Worm (Caenorhabditis elegans) whole organism, young adult: ENCODE data around the gene F09E10.7.

Experiments used
- F33H1.4 ChIP-seq: fragments of 200-800 bp; sonication (Bioruptor generic); IDR thresholded peaks from 2 replicates; pipeline ENCODE4 v1.3.6; 2022; ENCODE audit warnings: missing genetic modification reagents, missing genetic modification characterization, missing compliant biosample characterization
- F55B11.4 ChIP-seq: sonication (generic microtip); optimal IDR thresholded peaks from 2 replicates; lab custom pipeline; 2016; ENCODE audit warnings: missing compliant biosample characterization, missing genetic modification characterization, borderline replicate concordance; ENCODE audit not compliant: insufficient read depth
- K12H6.12 ChIP-seq: fragments of 200-800 bp; sonication (Bioruptor generic); optimal IDR thresholded peaks from 2 replicates; lab custom pipeline; 2018; ENCODE audit warnings: mild to moderate bottlenecking, missing genetic modification characterization, missing compliant biosample characterization
- T07F8.4 ChIP-seq: sonication (generic microtip); optimal IDR thresholded peaks from 2 replicates; lab custom pipeline; 2016; ENCODE audit warnings: mild to moderate bottlenecking, missing genetic modification characterization, moderate library complexity, missing compliant biosample characterization
- Y53F4B.3 ChIP-seq: fragments of 200-800 bp; sonication (Bioruptor generic); IDR thresholded peaks from 2 replicates; pipeline ENCODE4 v1.3.6; 2022; ENCODE audit warnings: missing genetic modification reagents, missing genetic modification characterization, missing compliant biosample characterization
- Y67H2A.10 ChIP-seq: fragments of 200-800 bp; sonication (Bioruptor generic); conservative IDR thresholded peaks from 2 replicates; pipeline ENCODE4 v1.3.6; 2022; ENCODE audit warnings: missing genetic modification reagents, missing genetic modification characterization, missing compliant biosample characterization
- Y79H2A.3 ChIP-seq: fragments of 200-800 bp; sonication (Bioruptor generic); conservative IDR thresholded peaks from 2 replicates; pipeline ENCODE4 v1.3.6; 2022; ENCODE audit warnings: missing genetic modification reagents, missing genetic modification characterization, missing compliant biosample characterization
- ama-1 ChIP-seq, 3 experiments: fragments of 150-350 bp in 1 of 3; sonication (generic microtip) in 2 of 3; optimal IDR thresholded peaks; 2 replicates each; lab custom pipeline; 2014 to 2018; ENCODE audit warnings: missing biosample characterization in 2 of 3, missing genetic modification characterization in 2 of 3, missing genetic modification reagents in 2 of 3
- aptf-2 ChIP-seq: fragments of 200-800 bp; sonication (Bioruptor generic); conservative IDR thresholded peaks from 2 replicates; pipeline ENCODE4 v1.3.6; 2022; ENCODE audit warnings: missing genetic modification reagents, missing genetic modification characterization, missing compliant biosample characterization
- atf-7 ChIP-seq: sonication (generic microtip); optimal IDR thresholded peaks from 2 replicates; lab custom pipeline; 2017; ENCODE audit warnings: mild to moderate bottlenecking, missing genetic modification characterization, missing compliant biosample characterization
- attf-3 ChIP-seq: fragments of 200-800 bp; sonication (Bioruptor generic); conservative IDR thresholded peaks from 2 replicates; pipeline ENCODE4 v1.3.6; 2022; ENCODE audit warnings: missing genetic modification reagents, missing genetic modification characterization, missing compliant biosample characterization
- bed-1 ChIP-seq: fragments of 200-800 bp; sonication (Bioruptor generic); IDR thresholded peaks from 2 replicates; pipeline ENCODE4 v1.3.6; 2022; ENCODE audit warnings: missing genetic modification reagents, missing genetic modification characterization, missing compliant biosample characterization
- ccch-3 ChIP-seq: fragments of 200-800 bp; sonication (Bioruptor generic); optimal IDR thresholded peaks from 2 replicates; lab custom pipeline; 2018; ENCODE audit warnings: mild to moderate bottlenecking, missing genetic modification characterization, missing compliant biosample characterization
- cebp-1 ChIP-seq, 2 experiments: fragments of 200-800 bp in 1 of 2; sonication (Bioruptor generic) in 1 of 2; sonication (generic microtip) in 1 of 2; IDR thresholded peaks in 1 of 2; optimal IDR thresholded peaks in 1 of 2; 2 replicates each; pipeline versions ENCODE4 v1.3.6 to Lab custom; 2017 to 2022; ENCODE audit warnings: missing compliant biosample characterization in 2 of 2, missing genetic modification characterization in 2 of 2, mild to moderate bottlenecking in 1 of 2, missing genetic modification reagents in 1 of 2, moderate library complexity in 1 of 2
- ceh-27 ChIP-seq: fragments of 200-800 bp; sonication (Bioruptor generic); optimal IDR thresholded peaks from 2 replicates; lab custom pipeline; 2018; ENCODE audit warnings: mild to moderate bottlenecking, missing genetic modification characterization, moderate library complexity, missing compliant biosample characterization
- ceh-58 ChIP-seq: fragments of 200-800 bp; sonication (Bioruptor generic); IDR thresholded peaks from 2 replicates; pipeline ENCODE4 v1.3.6; 2022; ENCODE audit warnings: missing genetic modification characterization, missing compliant biosample characterization
- die-1 ChIP-seq: sonication (generic microtip); optimal IDR thresholded peaks from 2 replicates; lab custom pipeline; 2016; ENCODE audit warnings: missing genotype, mild to moderate bottlenecking, missing genetic modification characterization, missing compliant biosample characterization
- dpl-1 ChIP-seq: fragments of 150-350 bp; optimal IDR thresholded peaks from 2 replicates; lab custom pipeline; 2014; ENCODE audit warnings: missing biosample characterization, missing genetic modification reagents, missing genetic modification characterization
- efl-1 ChIP-seq: fragments of 150-350 bp; optimal IDR thresholded peaks from 2 replicates; lab custom pipeline; 2014; ENCODE audit warnings: missing biosample characterization, missing genetic modification reagents, missing genetic modification characterization
- egl-44 ChIP-seq: fragments of 200-800 bp; sonication (Bioruptor generic); IDR thresholded peaks from 2 replicates; pipeline ENCODE4 v1.3.6; 2022; ENCODE audit warnings: missing genetic modification reagents, missing genetic modification characterization, missing compliant biosample characterization
- egrh-3 ChIP-seq: fragments of 200-800 bp; sonication (Bioruptor generic); IDR thresholded peaks from 2 replicates; pipeline ENCODE4 v1.3.6; 2022; ENCODE audit warnings: missing genetic modification reagents, missing genetic modification characterization, missing compliant biosample characterization
- ekl-4 ChIP-seq: fragments of 200-800 bp; sonication (Bioruptor generic); IDR thresholded peaks from 2 replicates; pipeline ENCODE4 v1.3.6; 2022; ENCODE audit warnings: missing genetic modification reagents, missing genetic modification characterization, missing compliant biosample characterization
- fkh-3 ChIP-seq: sonication (generic microtip); optimal IDR thresholded peaks from 2 replicates; lab custom pipeline; 2016; ENCODE audit warnings: mild to moderate bottlenecking, missing genetic modification characterization, missing compliant biosample characterization
- gei-17 ChIP-seq: fragments of 200-800 bp; sonication (Bioruptor generic); optimal IDR thresholded peaks from 2 replicates; lab custom pipeline; 2018; ENCODE audit warnings: mild to moderate bottlenecking, missing genetic modification characterization, missing compliant biosample characterization
- lir-1 ChIP-seq: fragments of 200-800 bp; sonication (Bioruptor generic); conservative IDR thresholded peaks from 2 replicates; pipeline ENCODE4 v1.3.6; 2022; ENCODE audit warnings: missing genetic modification reagents, missing genetic modification characterization, missing compliant biosample characterization
- lsl-1 ChIP-seq: fragments of 200-800 bp; sonication (Bioruptor generic); optimal IDR thresholded peaks from 2 replicates; lab custom pipeline; 2018; ENCODE audit warnings: mild to moderate bottlenecking, missing genetic modification characterization, moderate library complexity, missing compliant biosample characterization
- madf-10 ChIP-seq: sonication (generic microtip); optimal IDR thresholded peaks from 2 replicates; lab custom pipeline; 2016; ENCODE audit warnings: mild to moderate bottlenecking, missing genetic modification characterization, missing compliant biosample characterization
- madf-8 ChIP-seq: fragments of 200-800 bp; sonication (Bioruptor generic); conservative IDR thresholded peaks from 2 replicates; pipeline ENCODE4 v1.3.6; 2022; ENCODE audit warnings: missing genetic modification reagents, missing genetic modification characterization, missing compliant biosample characterization
- mel-28 ChIP-seq: sonication (generic microtip); optimal IDR thresholded peaks from 2 replicates; lab custom pipeline; 2016; ENCODE audit warnings: borderline replicate concordance, mild to moderate bottlenecking, missing genetic modification characterization, missing compliant biosample characterization
- nfya-1 ChIP-seq: sonication (generic microtip); optimal IDR thresholded peaks from 2 replicates; lab custom pipeline; 2017; ENCODE audit warnings: antibody characterized with exemption, missing compliant biosample characterization, missing genetic modification characterization, borderline replicate concordance; ENCODE audit not compliant: insufficient read depth
- nhr-27 ChIP-seq: fragments of 200-800 bp; sonication (Bioruptor generic); optimal IDR thresholded peaks from 2 replicates; lab custom pipeline; 2018; ENCODE audit warnings: mild to moderate bottlenecking, missing genetic modification characterization, moderate library complexity, missing compliant biosample characterization
- nhr-80 ChIP-seq: sonication (generic microtip); optimal IDR thresholded peaks from 2 replicates; lab custom pipeline; 2016; ENCODE audit warnings: missing genetic modification characterization, missing compliant biosample characterization
- nhr-90 ChIP-seq: sonication (generic microtip); optimal IDR thresholded peaks from 2 replicates; lab custom pipeline; 2016; ENCODE audit warnings: missing genotype, mild to moderate bottlenecking, missing genetic modification characterization, missing compliant biosample characterization
- pbrm-1 ChIP-seq: fragments of 200-800 bp; sonication (Bioruptor generic); IDR thresholded peaks from 2 replicates; pipeline ENCODE4 v1.3.6; 2022; ENCODE audit warnings: missing genetic modification reagents, missing genetic modification characterization, missing compliant biosample characterization
- repo-1 ChIP-seq: sonication (generic microtip); optimal IDR thresholded peaks from 2 replicates; lab custom pipeline; 2017; ENCODE audit warnings: mild to moderate bottlenecking, missing genetic modification characterization, missing compliant biosample characterization
- snpc-3.4 ChIP-seq: sonication (generic microtip); optimal IDR thresholded peaks from 2 replicates; lab custom pipeline; 2017; ENCODE audit warnings: missing genetic modification characterization, mild to moderate bottlenecking, missing compliant biosample characterization, antibody characterized with exemption, moderate library complexity, missing genotype, missing genetic modification reagents
- tbp1 ChIP-seq: fragments of 200-800 bp; sonication (Bioruptor generic); optimal IDR thresholded peaks from 2 replicates; lab custom pipeline; 2018; ENCODE audit warnings: mild to moderate bottlenecking, missing genetic modification characterization, missing compliant biosample characterization
- unc-130 ChIP-seq: sonication (generic microtip); optimal IDR thresholded peaks from 2 replicates; lab custom pipeline; 2016; ENCODE audit warnings: missing genetic modification reagents, missing genetic modification characterization, missing compliant biosample characterization
- ztf-22 ChIP-seq: fragments of 200-800 bp; sonication (Bioruptor generic); optimal IDR thresholded peaks from 2 replicates; lab custom pipeline; 2018; ENCODE audit warnings: mild to moderate bottlenecking, missing genetic modification characterization, moderate library complexity, missing compliant biosample characterization
- ztf-25 ChIP-seq: fragments of 200-800 bp; sonication (Bioruptor generic); IDR thresholded peaks from 2 replicates; pipeline ENCODE4 v1.3.6; 2022; ENCODE audit warnings: missing genetic modification reagents, missing genetic modification characterization, missing compliant biosample characterization
- ztf-3 ChIP-seq: fragments of 200-800 bp; sonication (Bioruptor generic); optimal IDR thresholded peaks from 2 replicates; lab custom pipeline; 2018; ENCODE audit warnings: mild to moderate bottlenecking, missing genetic modification characterization, missing compliant biosample characterization
- ztf-6 ChIP-seq: fragments of 200-800 bp; sonication (Bioruptor generic); IDR thresholded peaks from 2 replicates; pipeline ENCODE4 v1.3.6; 2022; ENCODE audit warnings: missing genetic modification reagents, missing genetic modification characterization, missing compliant biosample characterization

F09E10.7 gene

ce11 chrX:1459756-1460155, 41.9 kb downstream of the F09E10.7 start:
- TF ChIP-seq ama-1 (optimal IDR thresholded peaks at IDR 0.05; lab: Kevin White, UChicago) (no peak), ama-1 (GFP tag; optimal IDR thresholded peaks at IDR 0.05; lab: Kevin White, UChicago) (no peak), dpl-1 (GFP tag; lab: Kevin White, UChicago) (no peak), unc-130 (GFP tag; lab: Kevin White, UChicago) (no peak), ztf-22 (GFP tag; lab: Kevin White, UChicago) (no peak), atf-7 (tag; lab: Kevin White, UChicago) (no peak), ztf-3 (GFP tag; lab: Kevin White, UChicago) (no peak), egl-44 (GFP tag; lab: Robert Waterston, UW) (no peak), ceh-58 (GFP tag; lab: Robert Waterston, UW) (no peak), Y67H2A.10 (GFP tag; lab: Robert Waterston, UW) (no peak), lsl-1 (GFP tag; lab: Kevin White, UChicago) (no peak), efl-1 (no peak), ekl-4 (no peak), aptf-2 (GFP tag; lab: Robert Waterston, UW) (no peak), T07F8.4 (no peak), fkh-3 (tag; lab: Kevin White, UChicago) (no peak), F33H1.4 (GFP tag; lab: Robert Waterston, UW) (no peak), Y53F4B.3 (GFP tag; lab: Robert Waterston, UW) (no peak), ccch-3 (GFP tag; lab: Kevin White, UChicago) (no peak), madf-8 (GFP tag; lab: Robert Waterston, UW) (no peak), lir-1 (GFP tag; lab: Robert Waterston, UW) (no peak)

ce11 chrX:1458793-1459192, 42.9 kb downstream of the F09E10.7 start, which contains the start of gene D1005.2:
Gene D1005.2, plus strand, starts transcription at chrX:1459022.
- TF ChIP-seq mel-28 (no peak), ceh-58 (GFP tag; lab: Robert Waterston, UW) (no peak), ztf-6 (GFP tag; lab: Robert Waterston, UW) (no peak), nfya-1 (tag; lab: Kevin White, UChicago) (no peak), attf-3 (no peak)

- TF ChIP-seq gei-17 (GFP tag; lab: Kevin White, UChicago) (no peak), cebp-1 (GFP tag; IDR thresholded peaks at IDR 0.05; lab: Robert Waterston, UW) (0 out of 2 replicates have a peak, but pooled peaks have one; percentile 15), cebp-1 (tag; optimal IDR thresholded peaks at IDR 0.05; lab: Kevin White, UChicago) (no peak), madf-10 (tag; lab: Kevin White, UChicago) (peak; percentile 17), repo-1 (tag; lab: Kevin White, UChicago) (no peak), ztf-25 (no peak), ceh-27 (no peak), ekl-4 (no peak), K12H6.12 (tag; lab: Kevin White, UChicago) (peak; percentile 35), ztf-6 (GFP tag; lab: Robert Waterston, UW) (no peak), nfya-1 (tag; lab: Kevin White, UChicago) (no peak), ztf-3 (GFP tag; lab: Kevin White, UChicago) (no peak), dpl-1 (GFP tag; lab: Kevin White, UChicago) (no peak), nhr-80 (tag; lab: Kevin White, UChicago) (peak; percentile 58), bed-1 (GFP tag; lab: Robert Waterston, UW) (no peak), tbp1 (GFP tag; lab: Kevin White, UChicago) (no peak), F55B11.4 (tag; lab: Kevin White, UChicago) (no peak), Y79H2A.3 (GFP tag; lab: Robert Waterston, UW) (no peak), nhr-27 (tag; lab: Kevin White, UChicago) (no peak), atf-7 (tag; lab: Kevin White, UChicago) (peak; percentile 55), nhr-90 (tag; lab: Kevin White, UChicago) (no peak), egrh-3 (0 out of 2 replicates have a peak, but pooled peaks have one; percentile 13), snpc-3.4 (no peak), pbrm-1 (GFP tag; lab: Robert Waterston, UW) (no peak), mel-28 (no peak), die-1 (tag; lab: Kevin White, UChicago) (no peak)
Observed at ce11 chrX:1456350-1457080, 45.1 kb downstream of the F09E10.7 start.
